Worm (Caenorhabditis elegans) whole organism, mixed stage, embryonic: ENCODE data around the gene R11D1.13.

Experiments used
- M03D4.4 ChIP-seq: sonication (generic microtip); optimal IDR thresholded peaks from 2 replicates; lab custom pipeline; 2017; ENCODE audit warnings: mild to moderate bottlenecking, missing genetic modification characterization, missing compliant biosample characterization
- bed-3 ChIP-seq: fragments of 200-800 bp; sonication (Bioruptor generic); optimal IDR thresholded peaks from 3 replicates; lab custom pipeline; 2018; ENCODE audit warnings: mild to moderate bottlenecking, missing genetic modification characterization, moderate library complexity, missing compliant biosample characterization
- blmp-1 ChIP-seq: fragments of 150-350 bp; optimal IDR thresholded peaks from 2 replicates; lab custom pipeline; 2014; ENCODE audit warnings: missing biosample characterization, missing genetic modification characterization
- ceh-39 ChIP-seq: fragments of 150-350 bp; optimal IDR thresholded peaks from 2 replicates; lab custom pipeline; 2014; ENCODE audit warnings: missing biosample characterization, missing genetic modification characterization
- ceh-83 ChIP-seq: fragments of 200-800 bp; sonication (Bioruptor generic); optimal IDR thresholded peaks from 2 replicates; lab custom pipeline; 2018; ENCODE audit warnings: mild to moderate bottlenecking, missing genetic modification characterization, missing compliant biosample characterization
- ces-1 ChIP-seq: fragments of 150-350 bp; optimal IDR thresholded peaks from 2 replicates; lab custom pipeline; 2014; ENCODE audit warnings: missing biosample characterization, missing genetic modification reagents, missing genetic modification characterization
- cnd-1 ChIP-seq: fragments of 200-800 bp; sonication (Bioruptor generic); optimal IDR thresholded peaks from 2 replicates; lab custom pipeline; 2018; ENCODE audit warnings: mild to moderate bottlenecking, missing genetic modification characterization, missing compliant biosample characterization
- drap-1 ChIP-seq: fragments of 200-800 bp; sonication (Bioruptor generic); optimal IDR thresholded peaks from 3 replicates; lab custom pipeline; 2018; ENCODE audit warnings: mild to moderate bottlenecking, missing genetic modification characterization, missing compliant biosample characterization
- elt-1 ChIP-seq: sonication (generic microtip); optimal IDR thresholded peaks from 2 replicates; lab custom pipeline; 2017; ENCODE audit warnings: missing genetic modification characterization, mild to moderate bottlenecking, missing compliant biosample characterization, antibody characterized with exemption, moderate library complexity, borderline replicate concordance; ENCODE audit not compliant: insufficient read depth
- elt-3 ChIP-seq: fragments of 150-350 bp; optimal IDR thresholded peaks from 2 replicates; lab custom pipeline; 2014; ENCODE audit warnings: missing biosample characterization, missing genetic modification characterization
- flh-1 ChIP-seq: fragments of 200-800 bp; sonication (Bioruptor generic); optimal IDR thresholded peaks from 2 replicates; lab custom pipeline; 2018; ENCODE audit warnings: mild to moderate bottlenecking, missing genetic modification characterization, moderate library complexity, missing compliant biosample characterization
- ham-2 ChIP-seq: fragments of 200-800 bp; sonication (Bioruptor generic); optimal IDR thresholded peaks from 2 replicates; lab custom pipeline; 2018; ENCODE audit warnings: mild to moderate bottlenecking, missing genetic modification characterization, missing compliant biosample characterization
- hlh-1 ChIP-seq: fragments of 150-350 bp; optimal IDR thresholded peaks from 2 replicates; lab custom pipeline; 2014; ENCODE audit warnings: missing biosample characterization, missing genetic modification reagents, missing genetic modification characterization
- lin-32 ChIP-seq: fragments of 200-800 bp; sonication (Bioruptor generic); optimal IDR thresholded peaks from 2 replicates; lab custom pipeline; 2018; ENCODE audit warnings: mild to moderate bottlenecking, missing genetic modification characterization, missing compliant biosample characterization
- lsy-2 ChIP-seq: fragments of 150-350 bp; optimal IDR thresholded peaks from 2 replicates; lab custom pipeline; 2014; ENCODE audit warnings: missing biosample characterization, missing genetic modification characterization
- mab-5 ChIP-seq: fragments of 150-350 bp; optimal IDR thresholded peaks from 2 replicates; lab custom pipeline; 2014; ENCODE audit warnings: missing biosample characterization, missing genetic modification characterization
- mep-1 ChIP-seq: fragments of 150-350 bp; optimal IDR thresholded peaks from 2 replicates; lab custom pipeline; 2017; ENCODE audit warnings: missing biosample characterization, missing genetic modification reagents, missing genetic modification characterization, inconsistent platforms
- mls-2 ChIP-seq: sonication (generic microtip); optimal IDR thresholded peaks from 2 replicates; lab custom pipeline; 2016; ENCODE audit warnings: mild to moderate bottlenecking, missing genetic modification characterization, moderate library complexity, missing compliant biosample characterization
- nhr-2 ChIP-seq: fragments of 150-350 bp; optimal IDR thresholded peaks from 2 replicates; lab custom pipeline; 2014; ENCODE audit warnings: missing biosample characterization, missing genetic modification characterization
- nhr-237 ChIP-seq: fragments of 150-350 bp; optimal IDR thresholded peaks from 2 replicates; lab custom pipeline; 2014; ENCODE audit warnings: missing biosample characterization, missing genetic modification characterization
- nhr-28 ChIP-seq: fragments of 150-350 bp; optimal IDR thresholded peaks from 2 replicates; lab custom pipeline; 2014; ENCODE audit warnings: missing biosample characterization, missing genetic modification characterization
- pha-4 ChIP-seq: fragments of 150-350 bp; optimal IDR thresholded peaks from 2 replicates; lab custom pipeline; 2018; ENCODE audit warnings: missing biosample characterization, missing genetic modification reagents, missing genetic modification characterization
- sptf-1 ChIP-seq: sonication (generic microtip); optimal IDR thresholded peaks from 2 replicates; lab custom pipeline; 2017; ENCODE audit warnings: mild to moderate bottlenecking, missing genetic modification characterization, moderate library complexity, missing compliant biosample characterization
- tbx-8 ChIP-seq: fragments of 200-800 bp; sonication (Bioruptor generic); optimal IDR thresholded peaks from 2 replicates; lab custom pipeline; 2018; ENCODE audit warnings: mild to moderate bottlenecking, missing genetic modification characterization, moderate library complexity, missing compliant biosample characterization
- unc-120 ChIP-seq: sonication (generic microtip); optimal IDR thresholded peaks from 2 replicates; lab custom pipeline; 2017; ENCODE audit warnings: missing genetic modification characterization, missing compliant biosample characterization; ENCODE audit not compliant: poor library complexity, severe bottlenecking
- unc-39 ChIP-seq: fragments of 150-350 bp; optimal IDR thresholded peaks from 2 replicates; lab custom pipeline; 2014; ENCODE audit warnings: missing biosample characterization, missing genetic modification characterization
- unc-62 ChIP-seq: fragments of 150-350 bp; optimal IDR thresholded peaks from 2 replicates; lab custom pipeline; 2014; ENCODE audit warnings: missing biosample characterization, missing genetic modification reagents, missing genetic modification characterization
- zip-8 ChIP-seq: fragments of 150-350 bp; optimal IDR thresholded peaks from 2 replicates; lab custom pipeline; 2014; ENCODE audit warnings: missing biosample characterization, missing genetic modification characterization
- ztf-11 ChIP-seq: fragments of 150-350 bp; optimal IDR thresholded peaks from 2 replicates; lab custom pipeline; 2014; ENCODE audit warnings: missing biosample characterization, missing genetic modification characterization

R11D1.13 gene

DNA sequence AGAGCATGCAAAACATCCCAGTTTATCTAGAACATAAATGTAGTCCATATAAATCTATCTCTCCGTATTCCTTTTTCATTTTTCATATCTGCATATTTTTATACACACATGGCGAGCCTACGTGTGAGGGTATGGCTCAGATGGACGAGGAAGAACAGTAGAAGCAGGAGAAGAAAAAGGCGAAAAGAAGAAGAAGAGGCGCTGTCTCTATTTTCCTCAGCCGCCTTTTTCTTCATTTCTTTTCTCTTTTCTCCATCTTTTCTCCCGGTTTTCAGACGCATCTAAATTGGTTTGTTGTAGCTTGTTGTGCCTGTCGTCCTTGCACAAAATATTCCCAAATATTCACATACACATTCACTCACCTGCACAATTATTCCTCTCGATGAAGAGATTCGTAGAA, 31.0 kb upstream of the R11D1.13 start, which contains the start of gene K10C8.4:
Gene K10C8.4 (plus strand): TSS at position 301 of the 400 bp plus-strand sequence.
- TF ChIP-seq elt-3 (tag; lab: Kevin White, UChicago) (no peak), ztf-11 (no peak), unc-39 (tag; lab: Kevin White, UChicago) (no peak), flh-1 (GFP tag; lab: Kevin White, UChicago) (no peak), mep-1 (no peak), bed-3 (no peak), tbx-8 (GFP tag; lab: Kevin White, UChicago) (no peak), lsy-2 (no peak), zip-8 (tag; lab: Kevin White, UChicago) (no peak), ham-2 (no peak), nhr-2 (tag; lab: Kevin White, UChicago) (no peak), M03D4.4 (tag; lab: Kevin White, UChicago) (no peak), nhr-28 (tag; lab: Kevin White, UChicago) (no peak), unc-62 (GFP tag; lab: Kevin White, UChicago) (no peak), sptf-1 (tag; lab: Kevin White, UChicago) (no peak), blmp-1 (tag; lab: Kevin White, UChicago) (no peak), cnd-1 (tag; lab: Kevin White, UChicago) (no peak), ceh-39 (tag; lab: Kevin White, UChicago) (no peak)

DNA sequence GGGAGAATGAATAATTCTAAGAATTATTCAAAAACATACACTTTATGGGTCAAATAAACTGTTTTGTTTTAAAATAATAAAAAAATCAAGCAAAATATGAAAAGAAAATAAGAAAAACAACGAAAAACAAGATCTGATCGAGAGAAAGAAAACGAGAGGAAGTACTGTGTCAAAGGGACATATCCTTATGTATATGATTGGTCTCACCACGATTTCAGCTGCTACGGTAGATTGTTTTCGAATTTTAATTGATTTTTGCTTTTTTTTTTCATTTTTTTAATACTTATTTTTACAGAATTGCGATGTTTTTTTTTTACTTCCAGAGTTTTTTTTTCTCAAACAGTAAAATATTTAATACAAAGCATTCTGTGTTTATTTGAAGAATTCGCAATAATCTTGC, 30.2 kb upstream of the R11D1.13 start:
- TF ChIP-seq blmp-1 (tag; lab: Kevin White, UChicago) (no peak), lin-32 (GFP tag; lab: Kevin White, UChicago) (no peak), nhr-28 (tag; lab: Kevin White, UChicago) (no peak), mab-5 (no peak), elt-3 (tag; lab: Kevin White, UChicago) (no peak)

DNA sequence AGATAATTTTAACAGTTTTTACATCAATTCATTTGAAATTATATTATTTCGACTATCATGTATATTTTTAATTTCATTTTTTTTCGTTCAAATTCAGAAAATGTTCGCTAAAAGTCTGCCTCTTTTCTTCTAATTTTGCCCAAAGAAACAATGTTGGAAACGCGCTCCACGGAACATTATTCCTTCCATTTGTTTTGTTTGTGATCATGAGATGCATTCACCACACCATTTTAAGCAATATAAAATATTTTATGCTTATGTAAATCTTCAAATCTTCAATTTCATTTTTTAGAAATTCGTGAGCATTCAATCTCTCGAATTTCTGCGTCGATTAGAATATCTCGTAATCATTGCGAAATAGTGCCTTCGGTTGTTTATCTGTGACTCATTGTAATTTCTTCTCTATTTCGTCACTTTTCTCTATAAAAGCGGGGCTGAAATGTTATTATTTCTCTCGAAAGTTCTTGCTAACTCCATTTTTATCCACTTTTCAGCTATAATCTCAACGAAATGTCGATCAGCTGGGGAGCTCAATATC, 29.5 kb upstream of the R11D1.13 start, which contains the start of gene istr-1:
Gene istr-1 (plus strand): TSS at position 495 of the 538 bp plus-strand sequence.
- no peak for TF ChIP-seq unc-39 (tag; lab: Kevin White, UChicago)
- TF ChIP-seq unc-120 (tag; lab: Kevin White, UChicago): peak; percentile 73

DNA sequence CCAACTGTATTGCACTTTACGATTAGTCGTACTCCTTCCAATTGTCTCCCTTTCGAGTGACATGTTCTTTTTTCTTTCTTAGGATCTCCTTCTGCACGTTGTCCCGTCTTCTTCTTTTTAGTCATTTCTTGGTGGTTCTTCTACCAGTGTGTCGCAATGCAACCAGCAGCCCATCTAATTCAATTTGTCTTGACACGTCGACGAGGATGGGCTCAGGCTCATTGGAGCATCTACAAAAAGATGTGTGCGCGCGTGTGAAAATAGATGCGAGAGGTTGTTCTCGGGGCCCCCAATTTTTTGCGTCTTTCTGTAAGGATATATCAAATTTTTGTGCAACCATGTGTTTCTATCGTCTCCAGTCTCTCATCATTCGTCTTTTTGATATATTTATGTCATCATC, 25.3 kb upstream of the R11D1.13 start:
- TF ChIP-seq bed-3: no peak
- peak; percentile 63 for TF ChIP-seq ces-1 (GFP tag; lab: Kevin White, UChicago)

DNA sequence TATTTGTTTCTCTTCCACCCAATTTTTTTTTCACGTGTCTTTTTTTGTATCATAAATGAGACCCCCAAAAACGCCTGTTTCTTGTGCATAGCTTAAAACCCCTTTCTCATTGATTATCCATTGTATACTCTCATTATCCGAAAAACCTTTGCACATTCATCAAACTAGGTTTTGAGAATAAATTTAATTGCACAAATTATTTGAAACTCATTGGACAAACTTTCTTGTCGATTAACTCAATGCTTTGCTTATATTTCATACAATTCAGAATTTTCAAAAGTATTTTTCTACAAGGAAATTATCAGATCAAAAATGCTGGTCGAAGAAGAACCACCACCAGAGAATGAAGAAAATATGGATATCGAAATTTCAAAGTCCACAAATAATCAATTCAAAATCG, 22.9 kb upstream of the R11D1.13 start, which contains the start of gene R11D1.1:
Gene R11D1.1 (plus strand): TSS at position 301 of the 400 bp plus-strand sequence.
- TF ChIP-seq mls-2: no peak
- TF ChIP-seq drap-1 (GFP tag; lab: Kevin White, UChicago): no peak
- no peak for TF ChIP-seq ceh-83 (GFP tag; lab: Kevin White, UChicago)
- no peak for TF ChIP-seq lsy-2
- TF ChIP-seq nhr-2 (tag; lab: Kevin White, UChicago): no peak
- TF ChIP-seq ceh-39 (tag; lab: Kevin White, UChicago): no peak
- TF ChIP-seq, all 35 proteins: peak for 0

DNA sequence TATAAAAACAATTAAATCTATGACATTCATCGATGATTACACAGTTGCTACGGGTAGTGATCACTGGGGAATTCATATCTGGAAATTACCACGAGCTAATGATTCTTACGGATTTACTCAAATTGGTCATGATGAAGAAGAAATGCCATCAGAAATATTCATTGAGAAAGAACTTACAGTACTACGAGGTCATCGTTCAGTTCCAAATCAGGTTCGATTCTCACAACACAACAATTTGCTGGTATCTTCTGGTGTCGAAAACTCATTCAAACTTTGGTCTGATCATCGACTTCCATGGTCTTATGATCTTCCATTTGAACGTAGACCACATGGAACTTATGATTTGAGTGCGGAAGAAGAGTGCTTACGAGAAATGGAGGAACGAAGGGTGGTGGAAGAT, 20.4 kb upstream of the R11D1.13 start:
- TF ChIP-seq tbx-8 (GFP tag; lab: Kevin White, UChicago) (no peak), hlh-1 (no peak), cnd-1 (tag; lab: Kevin White, UChicago) (no peak), drap-1 (GFP tag; lab: Kevin White, UChicago) (no peak), blmp-1 (tag; lab: Kevin White, UChicago) (no peak), ces-1 (GFP tag; lab: Kevin White, UChicago) (no peak), elt-1 (no peak), zip-8 (tag; lab: Kevin White, UChicago) (no peak), mep-1 (no peak), mls-2 (no peak), ceh-39 (tag; lab: Kevin White, UChicago) (no peak), ham-2 (no peak), pha-4 (tag; lab: Kevin White, UChicago) (no peak), bed-3 (no peak), elt-3 (tag; lab: Kevin White, UChicago) (no peak), nhr-237 (tag; lab: Kevin White, UChicago) (no peak), lsy-2 (no peak)
